Fruit fly (Drosophila melanogaster) whole organism, embryonic: ENCODE measurements around the gene Suv3.
A peak's percentile ranks its signal among the peaks of the same experiment; 100 is the strongest.

ENCODE experiments used
- Adf1 ChIP-seq: fragments of 200-800 bp; sonication (Bioruptor generic); IDR thresholded peaks from 2 replicates; pipeline ENCODE4 v1.3.6; 2022; ENCODE audit warnings: missing biosample characterization, missing genetic modification characterization
- Atf-2 ChIP-seq: fragments of 200-800 bp; sonication (Bioruptor generic); optimal IDR thresholded peaks from 2 replicates; lab custom pipeline; 2016; ENCODE audit warnings: missing biosample characterization, missing genetic modification characterization
- Atf3 ChIP-seq: fragments of 200-800 bp; sonication (Bioruptor generic); optimal IDR thresholded peaks from 3 replicates; lab custom pipeline; 2016; ENCODE audit warnings: missing biosample characterization, missing genetic modification characterization
- B-H2 ChIP-seq: fragments of 200-800 bp; sonication (Bioruptor generic); optimal IDR thresholded peaks from 2 replicates; lab custom pipeline; 2018; ENCODE audit warnings: missing biosample characterization, mild to moderate bottlenecking, missing genetic modification characterization
- CG11085 ChIP-seq: fragments of 200-800 bp; sonication (Bioruptor generic); IDR thresholded peaks from 2 replicates; pipeline ENCODE4 v1.3.6; 2022; ENCODE audit warnings: missing biosample characterization, missing genetic modification characterization
- CG11504 ChIP-seq: fragments of 200-800 bp; sonication (Bioruptor generic); optimal IDR thresholded peaks from 3 replicates; lab custom pipeline; 2019; ENCODE audit warnings: missing biosample characterization, mild to moderate bottlenecking, missing genetic modification characterization, moderate library complexity
- CG11695 ChIP-seq: fragments of 200-800 bp; sonication (Bioruptor generic); IDR thresholded peaks from 3 replicates; pipeline ENCODE4 v1.3.6; 2022; ENCODE audit warnings: missing biosample characterization, missing genetic modification characterization
- CG11723 ChIP-seq: fragments of 200-800 bp; sonication (Bioruptor generic); optimal IDR thresholded peaks from 2 replicates; lab custom pipeline; 2017; ENCODE audit warnings: missing biosample characterization, mild to moderate bottlenecking, missing genetic modification characterization
- CG12391 ChIP-seq: fragments of 200-800 bp; sonication (Bioruptor generic); optimal IDR thresholded peaks from 3 replicates; lab custom pipeline; 2018; ENCODE audit warnings: missing biosample characterization, mild to moderate bottlenecking, missing genetic modification characterization, moderate library complexity
- CG12942 ChIP-seq: fragments of 200-800 bp; sonication (Bioruptor generic); optimal IDR thresholded peaks from 3 replicates; lab custom pipeline; 2016; ENCODE audit warnings: missing biosample characterization, missing genetic modification characterization
- CG13296 ChIP-seq: fragments of 200-800 bp; sonication (Bioruptor generic); optimal IDR thresholded peaks from 3 replicates; lab custom pipeline; 2018; ENCODE audit warnings: missing biosample characterization, mild to moderate bottlenecking, missing genetic modification characterization
- CG13624 ChIP-seq: fragments of 200-800 bp; sonication (Bioruptor generic); optimal IDR thresholded peaks from 2 replicates; lab custom pipeline; 2016; ENCODE audit warnings: missing biosample characterization, missing genetic modification characterization
- CG15696 ChIP-seq: fragments of 200-800 bp; sonication (Bioruptor generic); optimal IDR thresholded peaks from 2 replicates; lab custom pipeline; 2019; ENCODE audit warnings: missing biosample characterization, mild to moderate bottlenecking, missing genetic modification characterization, moderate library complexity
- CG16863 ChIP-seq: fragments of 200-800 bp; sonication (Bioruptor generic); optimal IDR thresholded peaks from 3 replicates; lab custom pipeline; 2016; ENCODE audit warnings: missing biosample characterization, missing genetic modification characterization
- CG17612 ChIP-seq: fragments of 200-800 bp; sonication (Bioruptor generic); IDR thresholded peaks from 2 replicates; pipeline ENCODE4 v1.3.6; 2022; ENCODE audit warnings: missing biosample characterization, missing genetic modification characterization
- CG1792 ChIP-seq: fragments of 200-800 bp; sonication (Bioruptor generic); optimal IDR thresholded peaks from 2 replicates; lab custom pipeline; 2016; ENCODE audit warnings: missing biosample characterization, missing genetic modification characterization
- CG2129 ChIP-seq: fragments of 200-800 bp; sonication (Bioruptor generic); IDR thresholded peaks from 2 replicates; pipeline ENCODE4 v1.3.6; 2022; ENCODE audit warnings: missing biosample characterization, missing genetic modification characterization; ENCODE audit not compliant: partially characterized antibody
- CG32772 ChIP-seq: fragments of 200-800 bp; sonication (Bioruptor generic); IDR thresholded peaks from 2 replicates; pipeline ENCODE4 v1.3.6; 2022; ENCODE audit warnings: missing biosample characterization, missing genetic modification characterization
- CG3995 ChIP-seq: fragments of 200-800 bp; sonication (Bioruptor generic); optimal IDR thresholded peaks from 3 replicates; lab custom pipeline; 2016; ENCODE audit warnings: missing biosample characterization, missing genetic modification characterization
- CG4854 ChIP-seq: fragments of 200-800 bp; sonication (Bioruptor generic); optimal IDR thresholded peaks from 2 replicates; lab custom pipeline; 2016; ENCODE audit warnings: missing biosample characterization, missing genetic modification characterization, inconsistent platforms
- CG6654 ChIP-seq: fragments of 200-800 bp; sonication (Bioruptor generic); optimal IDR thresholded peaks from 2 replicates; lab custom pipeline; 2017; ENCODE audit warnings: missing biosample characterization, mild to moderate bottlenecking, missing genetic modification characterization
- CG6683 ChIP-seq: fragments of 200-800 bp; sonication (Bioruptor generic); optimal IDR thresholded peaks from 2 replicates; lab custom pipeline; 2017; ENCODE audit warnings: missing biosample characterization, mild to moderate bottlenecking, missing genetic modification characterization, missing genetic modification reagents
- CG8089 ChIP-seq: fragments of 200-800 bp; sonication (Bioruptor generic); optimal IDR thresholded peaks from 3 replicates; lab custom pipeline; 2016; ENCODE audit warnings: missing biosample characterization, missing genetic modification characterization
- CG9797 ChIP-seq: fragments of 200-800 bp; sonication (Bioruptor generic); optimal IDR thresholded peaks from 3 replicates; lab custom pipeline; 2018; ENCODE audit warnings: missing biosample characterization, mild to moderate bottlenecking, missing genetic modification characterization
- Deaf1 ChIP-seq: fragments of 200-800 bp; optimal IDR thresholded peaks from 3 replicates; lab custom pipeline; 2019; ENCODE audit warnings: missing biosample characterization, mild to moderate bottlenecking, missing genetic modification characterization, moderate library complexity
- Dll ChIP-seq: fragments of 200-800 bp; sonication (Bioruptor generic); IDR thresholded peaks from 4 replicates; pipeline ENCODE4 v1.3.6; 2022; ENCODE audit warnings: missing biosample characterization, missing genetic modification characterization; ENCODE audit not compliant: partially characterized antibody
- Drgx ChIP-seq: fragments of 200-800 bp; sonication (Bioruptor generic); IDR thresholded peaks from 2 replicates; pipeline ENCODE4 v1.3.6; 2022; ENCODE audit warnings: missing biosample characterization, missing genetic modification characterization
- E2f1 ChIP-seq: fragments of 200-800 bp; sonication (Bioruptor generic); IDR thresholded peaks from 2 replicates; pipeline ENCODE4 v1.3.6; 2022; ENCODE audit warnings: missing biosample characterization, missing genetic modification characterization
- Fer2 ChIP-seq: fragments of 200-800 bp; sonication (Bioruptor generic); optimal IDR thresholded peaks from 2 replicates; lab custom pipeline; 2018; ENCODE audit warnings: missing biosample characterization, mild to moderate bottlenecking, missing genetic modification characterization, moderate library complexity
- Hey ChIP-seq: fragments of 200-800 bp; sonication (Bioruptor generic); optimal IDR thresholded peaks from 3 replicates; lab custom pipeline; 2018; ENCODE audit warnings: missing biosample characterization, mild to moderate bottlenecking, missing genetic modification characterization
- Nf-YA ChIP-seq: fragments of 200-800 bp; sonication (Bioruptor generic); IDR thresholded peaks from 2 replicates; pipeline ENCODE4 v1.3.6; 2022; ENCODE audit warnings: missing biosample characterization, missing genetic modification characterization
- PHDP ChIP-seq: fragments of 200-800 bp; sonication (Bioruptor generic); optimal IDR thresholded peaks from 3 replicates; lab custom pipeline; 2018; ENCODE audit warnings: missing biosample characterization, mild to moderate bottlenecking, missing genetic modification characterization, moderate library complexity
- Side ChIP-seq: fragments of 200-800 bp; sonication (Bioruptor generic); optimal IDR thresholded peaks from 2 replicates; lab custom pipeline; 2016; ENCODE audit warnings: missing biosample characterization, missing genetic modification characterization
- Trl ChIP-seq, 3 experiments: fragments of >200 bp in 2 of 3; fragments of 200-800 bp in 1 of 3; sonication (Bioruptor generic) in 1 of 3; optimal IDR thresholded peaks; 2 replicates in 1 of 3; 3 replicates in 2 of 3; lab custom pipeline; 2016 to 2017; ENCODE audit warnings: missing biosample characterization in 1 of 3, missing genetic modification characterization in 1 of 3
- ato ChIP-seq: fragments of 200-800 bp; sonication (Bioruptor generic); IDR thresholded peaks from 2 replicates; pipeline ENCODE4 v1.3.6; 2022; ENCODE audit warnings: missing biosample characterization, missing genetic modification characterization; ENCODE audit not compliant: partially characterized antibody
- corto ChIP-seq: fragments of 200-800 bp; sonication (Bioruptor generic); optimal IDR thresholded peaks from 2 replicates; lab custom pipeline; 2016; ENCODE audit warnings: missing biosample characterization, mild to moderate bottlenecking, missing genetic modification characterization, moderate library complexity
- danr ChIP-seq: fragments of 200-800 bp; sonication (Bioruptor generic); IDR thresholded peaks from 2 replicates; pipeline ENCODE4 v1.3.6; 2022; ENCODE audit warnings: missing biosample characterization, missing genetic modification characterization
- dm ChIP-seq: fragments of 200-800 bp; sonication (Bioruptor generic); optimal IDR thresholded peaks from 3 replicates; lab custom pipeline; 2016; ENCODE audit warnings: missing biosample characterization, missing genetic modification characterization
- esg ChIP-seq: fragments of 200-800 bp; sonication (Bioruptor generic); conservative IDR thresholded peaks from 2 replicates; pipeline ENCODE4 v1.3.6; 2022; ENCODE audit warnings: missing biosample characterization, missing genetic modification characterization
- fd102C ChIP-seq: fragments of 200-800 bp; sonication (Bioruptor generic); optimal IDR thresholded peaks from 2 replicates; lab custom pipeline; 2018; ENCODE audit warnings: missing biosample characterization, mild to moderate bottlenecking, missing genetic modification characterization, moderate library complexity
- gem ChIP-seq: fragments of 200-800 bp; sonication (Bioruptor generic); optimal IDR thresholded peaks from 2 replicates; lab custom pipeline; 2019; ENCODE audit warnings: missing biosample characterization, mild to moderate bottlenecking, missing genetic modification characterization, moderate library complexity
- grau ChIP-seq: fragments of 200-800 bp; optimal IDR thresholded peaks from 3 replicates; lab custom pipeline; 2019; ENCODE audit warnings: missing biosample characterization, mild to moderate bottlenecking, missing genetic modification characterization, moderate library complexity
- mirr ChIP-seq: fragments of 200-800 bp; sonication (Bioruptor generic); optimal IDR thresholded peaks from 3 replicates; lab custom pipeline; 2018; ENCODE audit warnings: missing biosample characterization, mild to moderate bottlenecking, missing genetic modification characterization
- org-1 ChIP-seq: fragments of 200-800 bp; sonication (Bioruptor generic); optimal IDR thresholded peaks from 2 replicates; lab custom pipeline; 2017; ENCODE audit warnings: missing biosample characterization, missing genetic modification characterization
- pnt ChIP-seq: fragments of 200-800 bp; sonication (Bioruptor generic); optimal IDR thresholded peaks from 3 replicates; lab custom pipeline; 2016; ENCODE audit warnings: missing biosample characterization, missing genetic modification characterization
- sc ChIP-seq, 3 experiments: fragments of >200 bp in 2 of 3; fragments of 200-800 bp in 1 of 3; sonication (Bioruptor generic) in 1 of 3; optimal IDR thresholded peaks; 2 replicates in 2 of 3; 3 replicates in 1 of 3; lab custom pipeline; 2017; ENCODE audit warnings: mild to moderate bottlenecking in 1 of 3, missing biosample characterization in 1 of 3, missing genetic modification characterization in 1 of 3, missing genetic modification reagents in 1 of 3
- slou ChIP-seq: fragments of 200-800 bp; sonication (Bioruptor generic); optimal IDR thresholded peaks from 3 replicates; lab custom pipeline; 2016; ENCODE audit warnings: missing biosample characterization, missing genetic modification characterization
- sna ChIP-seq: fragments of 200-800 bp; sonication (Bioruptor generic); IDR thresholded peaks from 2 replicates; pipeline ENCODE4 v1.3.6; 2022; ENCODE audit warnings: missing biosample characterization, missing genetic modification characterization; ENCODE audit not compliant: partially characterized antibody
- stc ChIP-seq: fragments of 200-800 bp; sonication (Bioruptor generic); IDR thresholded peaks from 2 replicates; pipeline ENCODE4 v1.3.6; 2022; ENCODE audit warnings: missing biosample characterization, missing genetic modification characterization
- zen2 ChIP-seq: fragments of 200-800 bp; sonication (Bioruptor generic); IDR thresholded peaks from 3 replicates; pipeline ENCODE4 v1.3.6; 2022; ENCODE audit warnings: missing biosample characterization, missing genetic modification characterization; ENCODE audit not compliant: partially characterized antibody

Gene Suv3

dm6 chr3R:4337580-4337979, 26.2 kb downstream of the Suv3 start, which contains the start of the genes Skp2 and CG1103 (continued):
- TF ChIP-seq pnt (no peak), Atf3 (GFP tag; lab: Kevin White, UChicago) (no peak), CG13296 (GFP tag; lab: Kevin White, UChicago) (no peak), Adf1 (GFP tag; lab: Robert Waterston, UW) (no peak), CG11504 (tag; lab: Kevin White, UChicago) (no peak), Hey (tag; lab: Kevin White, UChicago) (no peak), Nf-YA (GFP tag; lab: Robert Waterston, UW) (no peak), sna (peak; percentile 21; the same call in 1 of the 2 replicates), CG11085 (GFP tag; lab: Robert Waterston, UW) (no peak), PHDP (tag; lab: Kevin White, UChicago) (no peak), corto (GFP tag; lab: Kevin White, UChicago) (no peak), stc (GFP tag; lab: Robert Waterston, UW) (no peak), Dll (GFP tag; lab: Robert Waterston, UW) (peak; percentile 46; the same call in 2 of the 4 replicates), CG12942 (no peak), CG3995 (GFP tag; lab: Kevin White, UChicago) (no peak), dm (GFP tag; lab: Kevin White, UChicago) (peak; percentile 16), zen2 (no peak), org-1 (GFP tag; lab: Kevin White, UChicago) (no peak), sc (optimal IDR thresholded peaks at IDR 0.05; lab: Kevin White, UChicago) (no peak), sc (GFP tag; optimal IDR thresholded peaks at IDR 0.05; lab: Kevin White, UChicago) (no peak), Deaf1 (tag; lab: Kevin White, UChicago) (no peak), slou (no peak), CG32772 (no peak), CG2129 (GFP tag; lab: Robert Waterston, UW) (no peak), CG15696 (no peak), esg (no peak), mirr (GFP tag; lab: Kevin White, UChicago) (no peak), Drgx (GFP tag; lab: Robert Waterston, UW) (no peak), CG4854 (GFP tag; lab: Kevin White, UChicago) (no peak), CG1792 (GFP tag; lab: Kevin White, UChicago) (no peak), fd102C (no peak), CG12391 (tag; lab: Kevin White, UChicago) (peak; percentile 5), gem (tag; lab: Kevin White, UChicago) (no peak), Fer2 (no peak), CG17612 (GFP tag; lab: Robert Waterston, UW) (no peak), E2f1 (GFP tag; lab: Robert Waterston, UW) (peak; percentile 27; the same call in 1 of the 2 replicates), CG9797 (GFP tag; lab: Kevin White, UChicago) (peak; percentile 68), Trl (optimal IDR thresholded peaks at IDR 0.05; lab: Kevin White, UChicago) (peak in 1 of 2 experiments; percentile 38), Trl (GFP tag; optimal IDR thresholded peaks at IDR 0.05; lab: Kevin White, UChicago) (no peak), CG6654 (GFP tag; lab: Kevin White, UChicago) (no peak), CG11695 (GFP tag; lab: Robert Waterston, UW) (no peak), grau (tag; lab: Kevin White, UChicago) (no peak), CG11723 (no peak), CG16863 (GFP tag; lab: Kevin White, UChicago) (no peak), CG6683 (GFP tag; lab: Kevin White, UChicago) (no peak), CG13624 (GFP tag; lab: Kevin White, UChicago) (peak; percentile 9), CG8089 (no peak), Atf-2 (GFP tag; lab: Kevin White, UChicago) (no peak), B-H2 (GFP tag; lab: Kevin White, UChicago) (no peak), ato (peak; percentile 43; the same call in 1 of the 2 replicates), danr (no peak), Side (no peak)
